Worm (Caenorhabditis elegans) whole organism, late embryonic: ENCODE data around the gene jun-1.

Experiments used
- C08G9.2 ChIP-seq: sonication (generic microtip); optimal IDR thresholded peaks from 2 replicates; lab custom pipeline; 2016; ENCODE audit warnings: mild to moderate bottlenecking, missing genetic modification characterization, moderate library complexity, missing compliant biosample characterization
- C38D4.7 ChIP-seq: fragments of 200-800 bp; sonication (Bioruptor generic); optimal IDR thresholded peaks from 2 replicates; lab custom pipeline; 2018; ENCODE audit warnings: mild to moderate bottlenecking, missing genetic modification characterization, moderate library complexity, missing compliant biosample characterization
- F13H6.1 ChIP-seq: sonication (generic microtip); optimal IDR thresholded peaks from 2 replicates; lab custom pipeline; 2016; ENCODE audit warnings: missing genetic modification characterization, missing compliant biosample characterization
- T23F11.4 ChIP-seq: fragments of 200-800 bp; sonication (Bioruptor generic); optimal IDR thresholded peaks from 2 replicates; lab custom pipeline; 2018; ENCODE audit warnings: mild to moderate bottlenecking, missing genetic modification characterization, missing compliant biosample characterization
- Y22D7AL.16 ChIP-seq: sonication (generic microtip); optimal IDR thresholded peaks from 2 replicates; lab custom pipeline; 2016; ENCODE audit warnings: missing genetic modification characterization, missing compliant biosample characterization
- ama-1 ChIP-seq: fragments of 150-350 bp; optimal IDR thresholded peaks from 2 replicates; lab custom pipeline; 2014
- ceh-14 ChIP-seq: sonication (generic microtip); optimal IDR thresholded peaks from 2 replicates; lab custom pipeline; 2016; ENCODE audit warnings: missing genotype, missing genetic modification characterization, missing compliant biosample characterization
- ceh-2 ChIP-seq: sonication (generic microtip); optimal IDR thresholded peaks from 2 replicates; lab custom pipeline; 2016; ENCODE audit warnings: missing genotype, missing genetic modification characterization, missing compliant biosample characterization
- ceh-22 ChIP-seq: sonication (generic microtip); optimal IDR thresholded peaks from 2 replicates; lab custom pipeline; 2017; ENCODE audit warnings: missing biosample characterization, missing genetic modification characterization
- ceh-34 ChIP-seq: sonication (generic microtip); optimal IDR thresholded peaks from 2 replicates; lab custom pipeline; 2016; ENCODE audit warnings: mild to moderate bottlenecking, missing genetic modification characterization, missing compliant biosample characterization
- ceh-48 ChIP-seq: sonication (generic microtip); optimal IDR thresholded peaks from 2 replicates; lab custom pipeline; 2016; ENCODE audit warnings: missing genetic modification characterization, inconsistent platforms, missing compliant biosample characterization
- ceh-6 ChIP-seq: fragments of 200-800 bp; sonication (Bioruptor generic); optimal IDR thresholded peaks from 2 replicates; lab custom pipeline; 2018; ENCODE audit warnings: mild to moderate bottlenecking, missing genetic modification characterization, missing compliant biosample characterization
- ceh-9 ChIP-seq: sonication (generic microtip); optimal IDR thresholded peaks from 2 replicates; lab custom pipeline; 2016; ENCODE audit warnings: mild to moderate bottlenecking, missing genetic modification characterization, inconsistent platforms, missing compliant biosample characterization
- dve-1 ChIP-seq: sonication (generic microtip); optimal IDR thresholded peaks from 2 replicates; lab custom pipeline; 2017; ENCODE audit warnings: antibody characterized with exemption, mild to moderate bottlenecking, missing genetic modification characterization, missing compliant biosample characterization
- elt-4 ChIP-seq: sonication (generic microtip); optimal IDR thresholded peaks from 2 replicates; lab custom pipeline; 2016; ENCODE audit warnings: missing genetic modification characterization, missing compliant biosample characterization
- ets-4 ChIP-seq: sonication (generic microtip); optimal IDR thresholded peaks from 2 replicates; lab custom pipeline; 2016; ENCODE audit warnings: missing genetic modification characterization, missing compliant biosample characterization
- eyg-1 ChIP-seq: sonication (generic microtip); optimal IDR thresholded peaks from 2 replicates; lab custom pipeline; 2016; ENCODE audit warnings: missing genotype, missing genetic modification characterization, missing compliant biosample characterization
- fax-1 ChIP-seq: sonication (generic microtip); optimal IDR thresholded peaks from 2 replicates; lab custom pipeline; 2016; ENCODE audit warnings: missing genotype, missing genetic modification characterization, missing compliant biosample characterization
- fkh-10 ChIP-seq: fragments of 150-350 bp; optimal IDR thresholded peaks from 2 replicates; lab custom pipeline; 2014; ENCODE audit warnings: missing biosample characterization, missing genetic modification reagents, missing genetic modification characterization
- gmeb-2 ChIP-seq: sonication (generic microtip); optimal IDR thresholded peaks from 2 replicates; lab custom pipeline; 2016; ENCODE audit warnings: missing genetic modification characterization, inconsistent platforms, missing compliant biosample characterization
- hlh-13 ChIP-seq: fragments of 200-800 bp; sonication (Bioruptor generic); optimal IDR thresholded peaks from 2 replicates; lab custom pipeline; 2018; ENCODE audit warnings: mild to moderate bottlenecking, missing genetic modification characterization, missing compliant biosample characterization
- hlh-6 ChIP-seq: sonication (generic microtip); optimal IDR thresholded peaks from 2 replicates; lab custom pipeline; 2016; ENCODE audit warnings: missing genotype, missing genetic modification characterization, missing compliant biosample characterization
- hlh-8 ChIP-seq: sonication (generic microtip); optimal IDR thresholded peaks from 2 replicates; lab custom pipeline; 2016; ENCODE audit warnings: missing genotype, missing genetic modification characterization, missing compliant biosample characterization
- lim-6 ChIP-seq: sonication (generic microtip); optimal IDR thresholded peaks from 2 replicates; lab custom pipeline; 2016; ENCODE audit warnings: missing genetic modification characterization, missing compliant biosample characterization
- nhr-232 ChIP-seq: sonication (generic microtip); optimal IDR thresholded peaks from 2 replicates; lab custom pipeline; 2016; ENCODE audit warnings: missing genetic modification characterization, missing compliant biosample characterization
- pag-3 ChIP-seq: sonication (generic microtip); optimal IDR thresholded peaks from 2 replicates; lab custom pipeline; 2016; ENCODE audit warnings: missing compliant biosample characterization, missing genetic modification characterization, borderline replicate concordance
- pax-1 ChIP-seq: fragments of 150-350 bp; optimal IDR thresholded peaks from 2 replicates; lab custom pipeline; 2014; ENCODE audit warnings: missing biosample characterization, missing genetic modification characterization
- pqm-1 ChIP-seq: sonication (generic microtip); optimal IDR thresholded peaks from 2 replicates; lab custom pipeline; 2016; ENCODE audit warnings: missing genetic modification characterization, missing compliant biosample characterization
- ref-2 ChIP-seq: sonication (generic microtip); optimal IDR thresholded peaks from 2 replicates; lab custom pipeline; 2016; ENCODE audit warnings: missing genetic modification characterization, missing compliant biosample characterization
- rnt-1 ChIP-seq: sonication (generic microtip); optimal IDR thresholded peaks from 2 replicates; lab custom pipeline; 2016; ENCODE audit warnings: missing genetic modification characterization, missing compliant biosample characterization
- sox-4 ChIP-seq: sonication (generic microtip); optimal IDR thresholded peaks from 2 replicates; lab custom pipeline; 2017; ENCODE audit warnings: mild to moderate bottlenecking, missing genetic modification characterization, inconsistent platforms, missing compliant biosample characterization
- tbx-7 ChIP-seq: sonication (generic microtip); optimal IDR thresholded peaks from 2 replicates; lab custom pipeline; 2016; ENCODE audit warnings: missing genotype, missing genetic modification characterization, missing compliant biosample characterization
- unc-42 ChIP-seq: sonication (generic microtip); optimal IDR thresholded peaks from 2 replicates; lab custom pipeline; 2016; ENCODE audit warnings: missing genotype, missing genetic modification characterization, missing compliant biosample characterization
- unc-55 ChIP-seq: sonication (generic microtip); optimal IDR thresholded peaks from 2 replicates; lab custom pipeline; 2017; ENCODE audit warnings: missing biosample characterization, missing genetic modification reagents, missing genetic modification characterization
- zip-5 ChIP-seq: sonication (generic microtip); optimal IDR thresholded peaks from 2 replicates; lab custom pipeline; 2016; ENCODE audit warnings: missing genetic modification characterization, missing compliant biosample characterization
- ztf-16 ChIP-seq: sonication (generic microtip); optimal IDR thresholded peaks from 2 replicates; lab custom pipeline; 2017; ENCODE audit warnings: missing genetic modification characterization, missing compliant biosample characterization

The jun-1 gene

ce11 chrII:9141110-9141509 lies 28.2 kb downstream of the jun-1 start:
- TF ChIP-seq tbx-7 (tag; lab: Kevin White, UChicago) = no peak
- no peak for TF ChIP-seq pqm-1 (tag; lab: Kevin White, UChicago)
- TF ChIP-seq ceh-6 = no peak
- no peak for TF ChIP-seq hlh-8 (tag; lab: Kevin White, UChicago)
- no peak for TF ChIP-seq eyg-1 (tag; lab: Kevin White, UChicago)
- TF ChIP-seq nhr-232 (tag; lab: Kevin White, UChicago) = no peak
- no peak for TF ChIP-seq ama-1 (lab: Kevin White, UChicago)
- no peak for TF ChIP-seq ceh-22 (tag; lab: Kevin White, UChicago)
- no peak for TF ChIP-seq C38D4.7 (GFP tag; lab: Kevin White, UChicago)
- no peak for TF ChIP-seq zip-5 (tag; lab: Kevin White, UChicago)
- no peak for TF ChIP-seq dve-1 (tag; lab: Kevin White, UChicago)

- TF ChIP-seq nhr-232 (tag; lab: Kevin White, UChicago) = no peak
- TF ChIP-seq hlh-8 (tag; lab: Kevin White, UChicago) = no peak
- TF ChIP-seq ztf-16 (tag; lab: Kevin White, UChicago) = no peak
- no peak for TF ChIP-seq elt-4 (tag; lab: Kevin White, UChicago)
- no peak for TF ChIP-seq lim-6 (tag; lab: Kevin White, UChicago)
- TF ChIP-seq, all 69 proteins: peak for 0
Measured at ce11 chrII:9143795-9144194, 30.8 kb downstream of the jun-1 start.

- TF ChIP-seq ets-4 (no peak), ceh-48 (tag; lab: Kevin White, UChicago) (no peak), ceh-6 (no peak), T23F11.4 (GFP tag; lab: Kevin White, UChicago) (no peak), pag-3 (tag; lab: Kevin White, UChicago) (no peak), gmeb-2 (tag; lab: Kevin White, UChicago) (no peak), tbx-7 (tag; lab: Kevin White, UChicago) (no peak), eyg-1 (tag; lab: Kevin White, UChicago) (no peak), C08G9.2 (tag; lab: Kevin White, UChicago) (no peak), sox-4 (no peak), ceh-2 (tag; lab: Kevin White, UChicago) (no peak), fkh-10 (GFP tag; lab: Kevin White, UChicago) (no peak), ceh-14 (no peak), unc-42 (tag; lab: Kevin White, UChicago) (no peak), fax-1 (tag; lab: Kevin White, UChicago) (no peak), ceh-34 (tag; lab: Kevin White, UChicago) (no peak), ama-1 (lab: Kevin White, UChicago) (no peak), hlh-6 (tag; lab: Kevin White, UChicago) (no peak)
Measured at ce11 chrII:9144366-9144765, 31.4 kb downstream of the jun-1 start.

- TF ChIP-seq pax-1 (no peak), pqm-1 (tag; lab: Kevin White, UChicago) (no peak), eyg-1 (tag; lab: Kevin White, UChicago) (no peak), ceh-9 (tag; lab: Kevin White, UChicago) (no peak), hlh-6 (tag; lab: Kevin White, UChicago) (no peak), hlh-13 (GFP tag; lab: Kevin White, UChicago) (no peak), Y22D7AL.16 (tag; lab: Kevin White, UChicago) (no peak), unc-42 (tag; lab: Kevin White, UChicago) (no peak), ref-2 (tag; lab: Kevin White, UChicago) (no peak), rnt-1 (tag; lab: Kevin White, UChicago) (no peak), ama-1 (lab: Kevin White, UChicago) (no peak), unc-55 (GFP tag; lab: Kevin White, UChicago) (no peak), fkh-10 (GFP tag; lab: Kevin White, UChicago) (no peak), F13H6.1 (tag; lab: Kevin White, UChicago) (no peak)
Measured at ce11 chrII:9145961-9146360, 33.0 kb downstream of the jun-1 start, which contains the start of gene W07A12.4. Gene W07A12.4, plus strand, starts transcription at chrII:9146261.
